Fruit fly (Drosophila melanogaster) whole organism, embryonic: Measurements from ENCODE around the gene ATPsynO.

ENCODE experiments used
- Antp ChIP-seq: fragments of 200-800 bp; sonication (Bioruptor generic); optimal IDR thresholded peaks from 3 replicates; lab custom pipeline; 2016; ENCODE audit warnings: missing biosample characterization, missing genetic modification characterization
- C15 ChIP-seq: fragments of 200-800 bp; sonication (Bioruptor generic); IDR thresholded peaks from 3 replicates; pipeline ENCODE4 v1.3.6; 2022; ENCODE audit warnings: missing biosample characterization, missing genetic modification characterization
- CG10565 ChIP-seq: fragments of 200-800 bp; sonication (Bioruptor generic); optimal IDR thresholded peaks from 3 replicates; lab custom pipeline; 2016; ENCODE audit warnings: missing biosample characterization, mild to moderate bottlenecking, missing genetic modification characterization
- CG12942 ChIP-seq: fragments of 200-800 bp; sonication (Bioruptor generic); optimal IDR thresholded peaks from 3 replicates; lab custom pipeline; 2016; ENCODE audit warnings: missing biosample characterization, missing genetic modification characterization
- CG13624 ChIP-seq: fragments of 200-800 bp; sonication (Bioruptor generic); optimal IDR thresholded peaks from 2 replicates; lab custom pipeline; 2016; ENCODE audit warnings: missing biosample characterization, missing genetic modification characterization
- CG16779 ChIP-seq: fragments of 200-800 bp; sonication (Bioruptor generic); IDR thresholded peaks from 2 replicates; pipeline ENCODE4 v1.3.6; 2022; ENCODE audit warnings: missing biosample characterization, missing genetic modification characterization
- CG16813 ChIP-seq: fragments of 200-800 bp; sonication (Bioruptor generic); IDR thresholded peaks from 3 replicates; pipeline ENCODE4 v1.3.6; 2022; ENCODE audit warnings: missing biosample characterization, missing genetic modification characterization; ENCODE audit not compliant: partially characterized antibody
- CG17612 ChIP-seq: fragments of 200-800 bp; sonication (Bioruptor generic); IDR thresholded peaks from 2 replicates; pipeline ENCODE4 v1.3.6; 2022; ENCODE audit warnings: missing biosample characterization, missing genetic modification characterization
- CG17829 ChIP-seq: fragments of 200-800 bp; optimal IDR thresholded peaks from 2 replicates; lab custom pipeline; 2019; ENCODE audit warnings: missing biosample characterization, mild to moderate bottlenecking, missing genetic modification characterization, moderate library complexity
- CG18262 ChIP-seq: fragments of 200-800 bp; optimal IDR thresholded peaks from 3 replicates; lab custom pipeline; 2019; ENCODE audit warnings: missing biosample characterization, mild to moderate bottlenecking, missing genetic modification characterization, moderate library complexity
- CG31224 ChIP-seq: fragments of 200-800 bp; sonication (Bioruptor generic); IDR thresholded peaks from 2 replicates; pipeline ENCODE4 v1.3.6; 2022; ENCODE audit warnings: missing biosample characterization, missing genetic modification characterization
- CG33557 ChIP-seq: fragments of 200-800 bp; sonication (Bioruptor generic); optimal IDR thresholded peaks from 2 replicates; lab custom pipeline; 2019; ENCODE audit warnings: missing biosample characterization, mild to moderate bottlenecking, missing genetic modification characterization, moderate library complexity
- CG34224 ChIP-seq: fragments of 200-800 bp; sonication (Bioruptor generic); IDR thresholded peaks from 3 replicates; pipeline ENCODE4 v1.3.6; 2022; ENCODE audit warnings: missing biosample characterization, missing genetic modification characterization; ENCODE audit not compliant: partially characterized antibody
- CG3726 ChIP-seq: fragments of 200-800 bp; sonication (Bioruptor generic); IDR thresholded peaks from 3 replicates; pipeline ENCODE4, ENCODE4 v1.3.6; 2022; ENCODE audit warnings: missing biosample characterization, missing genetic modification characterization
- CG3995 ChIP-seq: fragments of 200-800 bp; sonication (Bioruptor generic); optimal IDR thresholded peaks from 3 replicates; lab custom pipeline; 2016; ENCODE audit warnings: missing biosample characterization, missing genetic modification characterization
- CG4617 ChIP-seq: fragments of 200-800 bp; sonication (Bioruptor generic); optimal IDR thresholded peaks from 3 replicates; lab custom pipeline; 2016; ENCODE audit warnings: missing biosample characterization, missing genetic modification characterization, borderline replicate concordance
- CG6683 ChIP-seq: fragments of 200-800 bp; sonication (Bioruptor generic); optimal IDR thresholded peaks from 2 replicates; lab custom pipeline; 2017; ENCODE audit warnings: missing biosample characterization, mild to moderate bottlenecking, missing genetic modification characterization, missing genetic modification reagents
- CG7357 ChIP-seq: fragments of 200-800 bp; sonication (Bioruptor generic); IDR thresholded peaks from 3 replicates; pipeline ENCODE4 v1.3.6; 2022; ENCODE audit warnings: missing biosample characterization, missing genetic modification characterization
- CG7963 ChIP-seq: fragments of 200-800 bp; sonication (Bioruptor generic); IDR thresholded peaks from 3 replicates; pipeline ENCODE4 v1.3.6; 2022; ENCODE audit warnings: missing biosample characterization, missing genetic modification characterization; ENCODE audit not compliant: partially characterized antibody
- CG7987 ChIP-seq: fragments of 200-800 bp; sonication (Bioruptor generic); optimal IDR thresholded peaks from 2 replicates; lab custom pipeline; 2018; ENCODE audit warnings: missing biosample characterization, mild to moderate bottlenecking, missing genetic modification characterization, moderate library complexity
- CG8290 ChIP-seq, 3 experiments: fragments of 200-800 bp; sonication (Bioruptor generic); optimal IDR thresholded peaks; 2 replicates each; lab custom pipeline; 2016 to 2019; ENCODE audit warnings: missing biosample characterization in 3 of 3, missing genetic modification characterization in 3 of 3, mild to moderate bottlenecking in 2 of 3, moderate library complexity in 1 of 3
- CG8388 ChIP-seq: fragments of 200-800 bp; sonication (Bioruptor generic); optimal IDR thresholded peaks from 2 replicates; lab custom pipeline; 2019; ENCODE audit warnings: missing biosample characterization, mild to moderate bottlenecking, missing genetic modification characterization, moderate library complexity
- CG8765 ChIP-seq: fragments of 200-800 bp; sonication (Bioruptor generic); IDR thresholded peaks from 2 replicates; pipeline ENCODE4 v1.3.6; 2022; ENCODE audit warnings: missing biosample characterization, missing genetic modification characterization
- CoRest ChIP-seq: fragments of 200-800 bp; sonication (Bioruptor generic); optimal IDR thresholded peaks from 3 replicates; lab custom pipeline; 2018; ENCODE audit warnings: missing biosample characterization, mild to moderate bottlenecking, missing genetic modification characterization, moderate library complexity
- Dll ChIP-seq: fragments of 200-800 bp; sonication (Bioruptor generic); IDR thresholded peaks from 4 replicates; pipeline ENCODE4 v1.3.6; 2022; ENCODE audit warnings: missing biosample characterization, missing genetic modification characterization; ENCODE audit not compliant: partially characterized antibody
- ERR ChIP-seq: fragments of 200-800 bp; sonication (Bioruptor generic); optimal IDR thresholded peaks from 2 replicates; lab custom pipeline; 2016; ENCODE audit warnings: missing biosample characterization, missing genetic modification characterization
- HmgD ChIP-seq: fragments of 200-800 bp; sonication (Bioruptor generic); optimal IDR thresholded peaks from 3 replicates; lab custom pipeline; 2016; ENCODE audit warnings: missing biosample characterization, missing genetic modification characterization
- Hmr ChIP-seq: fragments of 200-800 bp; sonication (Bioruptor generic); optimal IDR thresholded peaks from 3 replicates; lab custom pipeline; 2017; ENCODE audit warnings: mild to moderate bottlenecking, missing biosample characterization, missing genetic modification reagents, missing genetic modification characterization
- Hr3 ChIP-seq: fragments of 200-800 bp; sonication (Bioruptor generic); optimal IDR thresholded peaks from 3 replicates; lab custom pipeline; 2016; ENCODE audit warnings: missing biosample characterization, missing genetic modification characterization
- Hsf ChIP-seq: fragments of 200-800 bp; sonication (Bioruptor generic); optimal IDR thresholded peaks from 3 replicates; lab custom pipeline; 2016; ENCODE audit warnings: missing biosample characterization, missing genetic modification characterization
- Lpt ChIP-seq: fragments of >200 bp; optimal IDR thresholded peaks from 2 replicates; lab custom pipeline; 2018; ENCODE audit warnings: missing biosample characterization, missing genetic modification characterization
- MTF-1 ChIP-seq: fragments of 200-800 bp; sonication (Bioruptor generic); optimal IDR thresholded peaks from 2 replicates; lab custom pipeline; 2018; ENCODE audit warnings: missing biosample characterization, mild to moderate bottlenecking, missing genetic modification characterization, borderline replicate concordance
- Mes4 ChIP-seq: fragments of 200-800 bp; sonication (Bioruptor generic); optimal IDR thresholded peaks from 2 replicates; lab custom pipeline; 2016; ENCODE audit warnings: missing biosample characterization, missing genetic modification characterization
- NC2β ChIP-seq: fragments of 200-800 bp; sonication (Bioruptor generic); optimal IDR thresholded peaks from 2 replicates; lab custom pipeline; 2016; ENCODE audit warnings: missing biosample characterization, missing genetic modification characterization
- Nf-YC ChIP-seq: fragments of 200-800 bp; optimal IDR thresholded peaks from 3 replicates; lab custom pipeline; 2019; ENCODE audit warnings: missing biosample characterization, mild to moderate bottlenecking, missing genetic modification characterization, moderate library complexity
- Rfx ChIP-seq: fragments of 200-800 bp; sonication (Bioruptor generic); IDR thresholded peaks from 2 replicates; pipeline ENCODE4 v1.3.6; 2022; ENCODE audit warnings: missing biosample characterization, missing genetic modification characterization
- Rx ChIP-seq: fragments of 200-800 bp; sonication (Bioruptor generic); IDR thresholded peaks from 2 replicates; pipeline ENCODE4 v1.3.6; 2022; ENCODE audit warnings: missing biosample characterization, missing genetic modification characterization
- Sin3A ChIP-seq: fragments of >200 bp; optimal IDR thresholded peaks from 2 replicates; lab custom pipeline; 2018
- abd-A ChIP-seq: fragments of 200-800 bp; sonication (Bioruptor generic); optimal IDR thresholded peaks from 3 replicates; lab custom pipeline; 2019; ENCODE audit warnings: missing biosample characterization, mild to moderate bottlenecking, missing genetic modification characterization, moderate library complexity
- chm ChIP-seq: fragments of 200-800 bp; sonication (Bioruptor generic); IDR thresholded peaks from 2 replicates; pipeline ENCODE4 v1.3.6; 2022; ENCODE audit warnings: missing biosample characterization, missing genetic modification characterization
- crc ChIP-seq: fragments of 200-800 bp; sonication (Bioruptor generic); optimal IDR thresholded peaks from 2 replicates; lab custom pipeline; 2016; ENCODE audit warnings: missing biosample characterization, missing genetic modification characterization
- crp ChIP-seq, 2 experiments: fragments of 200-800 bp; sonication (Bioruptor generic); optimal IDR thresholded peaks; 2 replicates in 1 of 2; 3 replicates in 1 of 2; lab custom pipeline; 2017; ENCODE audit warnings: missing biosample characterization in 2 of 2, missing genetic modification characterization in 2 of 2, mild to moderate bottlenecking in 1 of 2, moderate library complexity in 1 of 2
- emc ChIP-seq: fragments of 200-800 bp; sonication (Bioruptor generic); optimal IDR thresholded peaks from 2 replicates; lab custom pipeline; 2016; ENCODE audit warnings: missing biosample characterization, missing genetic modification characterization
- exex ChIP-seq: fragments of 200-800 bp; sonication (Bioruptor generic); optimal IDR thresholded peaks from 4 replicates; lab custom pipeline; 2018; ENCODE audit warnings: missing biosample characterization, mild to moderate bottlenecking, missing genetic modification characterization, moderate library complexity
- gro ChIP-seq: fragments of 200-800 bp; sonication (Bioruptor generic); optimal IDR thresholded peaks from 2 replicates; lab custom pipeline; 2016; ENCODE audit warnings: missing biosample characterization, missing genetic modification characterization
- hbn ChIP-seq: fragments of 200-800 bp; sonication (Bioruptor generic); IDR thresholded peaks from 2 replicates; pipeline ENCODE4 v1.3.6; 2022; ENCODE audit warnings: missing biosample characterization, missing genetic modification characterization; ENCODE audit not compliant: partially characterized antibody
- kni ChIP-seq: fragments of 200-800 bp; sonication (Bioruptor generic); optimal IDR thresholded peaks from 3 replicates; lab custom pipeline; 2017; ENCODE audit warnings: mild to moderate bottlenecking, missing biosample characterization, missing genetic modification reagents, missing genetic modification characterization
- pb ChIP-seq: fragments of 200-800 bp; sonication (Bioruptor generic); optimal IDR thresholded peaks from 3 replicates; lab custom pipeline; 2016; ENCODE audit warnings: missing biosample characterization, missing genetic modification characterization
- pho ChIP-seq: fragments of 200-800 bp; sonication (Bioruptor generic); optimal IDR thresholded peaks from 2 replicates; lab custom pipeline; 2016; ENCODE audit warnings: missing biosample characterization, missing genetic modification characterization
- ro ChIP-seq: fragments of 200-800 bp; sonication (Bioruptor generic); IDR thresholded peaks from 2 replicates; pipeline ENCODE4 v1.3.6; 2022; ENCODE audit warnings: missing biosample characterization, missing genetic modification characterization
- tap ChIP-seq: fragments of 200-800 bp; optimal IDR thresholded peaks from 3 replicates; lab custom pipeline; 2019; ENCODE audit warnings: missing biosample characterization, mild to moderate bottlenecking, missing genetic modification characterization, moderate library complexity

Gene ATPsynO

DNA sequence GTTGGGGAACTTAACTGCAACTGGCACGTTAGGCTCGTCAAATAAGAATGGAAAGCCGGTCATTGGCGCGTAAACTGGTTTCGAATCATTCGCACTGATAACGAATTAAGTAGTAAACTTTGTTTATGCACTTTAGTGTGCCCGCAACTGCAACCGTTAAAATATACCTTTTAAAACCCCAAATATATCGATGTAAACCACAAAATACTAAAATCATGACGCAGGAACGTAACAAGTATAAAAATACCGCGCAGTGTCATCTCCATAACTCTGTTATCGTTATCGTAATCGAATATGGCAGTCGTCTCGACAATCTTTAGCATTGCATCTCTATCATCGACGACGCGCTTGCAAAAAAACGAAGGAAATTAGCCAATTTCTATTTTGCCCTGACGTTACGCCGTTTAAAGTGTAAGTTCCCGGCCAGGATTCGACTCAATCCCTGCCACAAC, 40.1 kb upstream of the ATPsynO start, which contains the start of the genes CG31344 and Caf1-55 (continued):
- TF ChIP-seq pho = peak; percentile 51
- no peak for TF ChIP-seq CG8765
- peak; percentile 86 for TF ChIP-seq Dll
- peak; percentile 79; the same call in 2 of the 3 replicates for TF ChIP-seq CG7963 (GFP tag; lab: Robert Waterston, UW)
- TF ChIP-seq CG7987 (GFP tag; lab: Kevin White, UChicago) = no peak
- TF ChIP-seq CG16779 = no peak
- peak; percentile 12 for TF ChIP-seq CG13624 (GFP tag; lab: Kevin White, UChicago)
- TF ChIP-seq CG12942 (GFP tag; lab: Kevin White, UChicago) = no peak
- TF ChIP-seq Lpt = no peak
- TF ChIP-seq CG17829 (tag; lab: Kevin White, UChicago) = peak; percentile 34
- TF ChIP-seq Hmr (GFP tag; lab: Kevin White, UChicago) = no peak
- no peak for TF ChIP-seq NC2β (GFP tag; lab: Kevin White, UChicago)
- peak; percentile 79 for TF ChIP-seq hbn
- no peak for TF ChIP-seq CG3726
- TF ChIP-seq MTF-1 (GFP tag; lab: Kevin White, UChicago) = no peak
- TF ChIP-seq gro (GFP tag; lab: Kevin White, UChicago) = peak; percentile 26
- TF ChIP-seq HmgD (GFP tag; lab: Kevin White, UChicago) = no peak
- TF ChIP-seq crp (GFP tag; optimal IDR thresholded peaks at IDR 0.05; lab: Kevin White, UChicago) = peak in 1 of 2 experiments; percentile 40
- peak; percentile 33 for TF ChIP-seq exex
- TF ChIP-seq Hsf (GFP tag; lab: Kevin White, UChicago) = peak; percentile 1
- TF ChIP-seq emc (GFP tag; lab: Kevin White, UChicago) = no peak
- peak; percentile 78 for TF ChIP-seq CG3995 (GFP tag; lab: Kevin White, UChicago)
- TF ChIP-seq Rfx (GFP tag; lab: Robert Waterston, UW) = 0 out of 2 replicates have a peak, but pooled peaks have one; percentile 18
- TF ChIP-seq CG10565 = no peak
- no peak for TF ChIP-seq Antp (GFP tag; lab: Kevin White, UChicago)
- peak; percentile 71 for TF ChIP-seq CG16813 (GFP tag; lab: Robert Waterston, UW)
- TF ChIP-seq CG4617 (GFP tag; lab: Kevin White, UChicago) = peak; percentile 66
- TF ChIP-seq CG8290 (GFP tag; optimal IDR thresholded peaks at IDR 0.05; lab: Kevin White, UChicago) = no peak
- no peak for TF ChIP-seq CG8290 (tag; optimal IDR thresholded peaks at IDR 0.05; lab: Kevin White, UChicago)
- no peak for TF ChIP-seq C15
- no peak for TF ChIP-seq kni
- TF ChIP-seq ERR (GFP tag; lab: Kevin White, UChicago) = no peak
- no peak for TF ChIP-seq tap
- no peak for TF ChIP-seq CG18262 (tag; lab: Kevin White, UChicago)
- TF ChIP-seq CG7357 (GFP tag; lab: Robert Waterston, UW) = no peak
- no peak for TF ChIP-seq abd-A (tag; lab: Kevin White, UChicago)
- TF ChIP-seq CG34224 (GFP tag; lab: Robert Waterston, UW) = peak; percentile 78
- no peak for TF ChIP-seq Mes4 (GFP tag; lab: Kevin White, UChicago)
- peak; percentile 70 for TF ChIP-seq Sin3A (lab: Kevin White, UChicago)
- TF ChIP-seq CG17612 (GFP tag; lab: Robert Waterston, UW) = no peak
- no peak for TF ChIP-seq CG31224 (GFP tag; lab: Robert Waterston, UW)
- TF ChIP-seq CoRest = peak; percentile 26
- no peak for TF ChIP-seq chm
- no peak for TF ChIP-seq Rx (GFP tag; lab: Robert Waterston, UW)
- no peak for TF ChIP-seq Hr3 (GFP tag; lab: Kevin White, UChicago)
- peak; percentile 9 for TF ChIP-seq Nf-YC (tag; lab: Kevin White, UChicago)
- TF ChIP-seq CG6683 (GFP tag; lab: Kevin White, UChicago) = no peak
- no peak for TF ChIP-seq ro (GFP tag; lab: Robert Waterston, UW)
- TF ChIP-seq crc (GFP tag; lab: Kevin White, UChicago) = no peak
- TF ChIP-seq pb = no peak
- TF ChIP-seq CG8388 (GFP tag; lab: Kevin White, UChicago) = no peak
- TF ChIP-seq CG33557 (GFP tag; lab: Kevin White, UChicago) = no peak
